Fruit fly (Drosophila melanogaster) whole organism: ENCODE results near the gene Polr1D.

ENCODE experiments used
- CG8478 ChIP-seq: fragments of >200 bp; optimal IDR thresholded peaks from 2 replicates; lab custom pipeline; 2018; ENCODE audit warnings: inconsistent platforms
- Dll ChIP-seq: fragments of >200 bp; optimal IDR thresholded peaks from 2 replicates; lab custom pipeline; 2017
- psq ChIP-seq: fragments of >200 bp; optimal IDR thresholded peaks from 2 replicates; lab custom pipeline; 2017
- usp ChIP-seq: fragments of >200 bp; optimal IDR thresholded peaks from 2 replicates; lab custom pipeline; 2017; ENCODE audit warnings: missing biosample characterization, missing genetic modification characterization, mixed read lengths

DNA sequence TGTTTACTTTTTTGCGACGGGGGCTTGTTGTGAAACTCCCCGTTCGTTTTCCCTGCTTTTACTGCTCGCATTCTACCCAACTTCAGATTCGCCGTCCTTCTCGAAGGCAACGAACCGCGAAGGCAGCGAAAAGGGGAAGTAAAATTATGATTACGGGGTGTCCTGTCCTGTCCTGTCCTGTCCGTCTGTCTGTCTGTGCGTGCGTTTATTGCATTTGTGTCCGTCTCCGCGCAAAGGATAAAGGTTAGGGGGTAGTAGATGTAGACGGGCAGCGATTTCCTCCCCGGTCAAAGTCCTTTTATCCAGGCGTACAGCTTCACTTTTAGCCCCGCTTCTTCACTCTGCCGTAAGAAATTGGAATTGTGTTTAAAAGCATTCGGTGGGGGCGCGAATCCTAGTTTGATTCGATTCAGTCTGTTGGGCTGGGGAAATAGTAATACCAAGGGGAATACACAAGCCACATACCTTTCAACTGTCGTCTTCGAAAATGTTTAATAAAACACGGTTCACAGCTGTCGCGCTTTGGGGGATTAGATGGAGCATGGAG, 32.2 kb upstream of the Polr1D start:
- TF ChIP-seq CG8478: no peak
- TF ChIP-seq usp (GFP tag; lab: Kevin White, UChicago): no peak
- TF ChIP-seq psq (lab: Kevin White, UChicago): no peak
- no peak for TF ChIP-seq Dll
